Fruit fly (Drosophila melanogaster) whole organism: ENCODE data around the gene bmm.

Experiments
- CG8478 ChIP-seq: fragments of >200 bp; optimal IDR thresholded peaks from 2 replicates; lab custom pipeline; 2018; ENCODE audit warnings: inconsistent platforms
- Dll ChIP-seq: fragments of >200 bp; optimal IDR thresholded peaks from 2 replicates; lab custom pipeline; 2017
- EcR ChIP-seq, 2 experiments: fragments of >200 bp; optimal IDR thresholded peaks; 2 replicates each; lab custom pipeline; 2017; ENCODE audit warnings: missing biosample characterization in 2 of 2, missing genetic modification characterization in 2 of 2, missing genetic modification reagents in 2 of 2
- pan ChIP-seq: fragments of >200 bp; optimal IDR thresholded peaks from 2 replicates; lab custom pipeline; 2017
- psq ChIP-seq: fragments of >200 bp; optimal IDR thresholded peaks from 2 replicates; lab custom pipeline; 2017
- usp ChIP-seq: fragments of >200 bp; optimal IDR thresholded peaks from 2 replicates; lab custom pipeline; 2017; ENCODE audit warnings: missing biosample characterization, missing genetic modification characterization, mixed read lengths

bmm gene

DNA sequence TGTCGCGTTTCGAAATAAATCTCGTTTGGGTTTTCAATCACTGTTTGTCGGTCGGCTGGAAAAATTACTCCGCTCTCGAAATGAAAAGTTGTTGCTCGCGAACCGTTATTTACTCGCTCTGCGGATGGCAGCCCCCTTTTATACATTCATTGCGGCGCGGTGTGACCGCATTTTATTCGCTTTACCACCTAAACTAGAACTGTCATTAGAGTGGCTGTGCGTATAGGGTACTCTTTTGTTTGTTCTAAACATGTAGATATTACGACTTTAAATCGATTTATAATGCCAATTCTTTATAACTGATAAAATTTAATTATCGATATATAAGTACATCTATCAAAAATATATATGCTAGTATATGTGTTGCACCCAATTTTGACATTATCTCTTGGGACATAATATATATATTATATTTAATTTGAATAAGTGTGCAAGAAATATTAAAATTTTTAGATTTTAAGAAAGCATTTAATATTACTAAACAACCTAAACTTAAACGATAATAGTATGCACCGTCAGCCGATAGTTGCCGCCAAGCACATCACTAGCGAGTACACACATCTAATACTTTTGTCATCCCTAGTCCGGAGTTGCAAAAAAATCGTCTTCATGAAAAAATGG is at the start of gene bmm, which contains the start of gene Tdrd3:
Gene bmm (minus strand): TSS at position 183 of the 621 bp plus-strand sequence.
Gene Tdrd3 (plus strand): TSS at position 562 of the 621 bp plus-strand sequence.
- no peak for TF ChIP-seq psq
- TF ChIP-seq EcR (GFP tag; optimal IDR thresholded peaks at IDR 0.05; lab: Kevin White, UChicago), result no peak
- no peak for TF ChIP-seq usp (GFP tag; lab: Kevin White, UChicago)
- TF ChIP-seq CG8478 (lab: Kevin White, UChicago), result no peak
- TF ChIP-seq Dll (lab: Kevin White, UChicago), result no peak
- TF ChIP-seq pan (lab: Kevin White, UChicago), result no peak

DNA sequence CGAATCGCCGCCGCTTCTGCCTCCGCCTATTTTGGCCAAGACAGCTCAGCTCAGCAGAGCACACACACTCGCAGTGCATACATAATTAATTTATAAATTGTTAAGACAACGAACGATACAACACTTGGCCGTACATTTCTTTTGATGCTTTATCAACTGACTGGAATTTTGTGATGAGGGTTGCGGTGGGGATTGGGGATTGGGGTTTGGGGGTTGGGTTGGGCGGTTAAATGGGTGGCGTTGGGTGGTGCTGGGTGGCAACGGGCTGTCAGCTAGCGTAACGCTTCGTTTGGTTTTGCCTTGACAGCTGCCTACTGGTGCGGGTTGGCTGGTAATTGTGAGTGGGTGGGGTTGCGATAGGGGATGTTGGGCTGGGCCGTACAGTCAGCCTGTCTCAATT is 36.2 kb upstream of the bmm start:
- no peak for TF ChIP-seq psq
- no peak for TF ChIP-seq Dll (lab: Kevin White, UChicago)
- no peak for TF ChIP-seq pan (lab: Kevin White, UChicago)
- no peak for TF ChIP-seq EcR (GFP tag; optimal IDR thresholded peaks at IDR 0.05; lab: Kevin White, UChicago)
- TF ChIP-seq usp (GFP tag; lab: Kevin White, UChicago), result no peak
- no peak for TF ChIP-seq CG8478 (lab: Kevin White, UChicago)

DNA sequence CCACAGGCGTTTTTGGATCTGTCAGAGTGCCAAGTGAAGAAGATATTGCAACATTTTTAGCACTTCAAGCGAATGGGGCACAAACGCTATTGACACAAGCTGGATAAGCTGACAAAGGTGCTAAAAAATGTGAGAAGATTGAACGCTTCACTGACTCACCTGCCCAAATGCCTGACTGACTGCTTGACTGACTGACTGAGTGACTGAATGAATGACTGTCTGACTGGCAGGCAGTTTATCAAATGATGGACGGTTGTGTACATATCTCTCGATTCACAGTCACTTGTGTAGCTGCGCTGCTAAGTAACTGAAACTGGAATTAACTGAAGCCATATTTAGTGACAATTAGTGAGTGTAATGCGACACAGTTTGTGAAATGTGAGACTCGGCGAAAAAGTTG is 34.9 kb upstream of the bmm start:
- no peak for TF ChIP-seq Dll (lab: Kevin White, UChicago)
- no peak for TF ChIP-seq pan (lab: Kevin White, UChicago)
- no peak for TF ChIP-seq usp (GFP tag; lab: Kevin White, UChicago)
- no peak for TF ChIP-seq EcR (GFP tag; optimal IDR thresholded peaks at IDR 0.05; lab: Kevin White, UChicago)
- TF ChIP-seq CG8478 (lab: Kevin White, UChicago), result no peak
- no peak for TF ChIP-seq psq

DNA sequence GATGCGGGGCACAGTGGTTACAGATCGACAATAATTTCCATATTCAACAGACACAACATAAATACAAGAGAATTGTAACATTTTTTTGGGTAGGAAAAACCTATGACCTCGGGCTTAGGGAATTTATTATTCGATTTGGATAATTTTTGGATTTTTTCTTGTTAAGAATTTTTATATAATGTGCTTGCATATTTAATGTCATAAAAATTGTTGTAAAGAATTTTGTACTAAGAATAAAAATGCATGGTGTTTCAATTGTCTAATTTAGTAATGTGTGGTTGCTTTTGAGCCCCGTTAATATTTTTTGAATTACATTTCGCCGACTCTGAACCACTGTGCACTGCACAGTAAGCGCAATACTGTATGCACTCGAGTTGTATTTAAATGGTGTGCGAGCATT is 30.5 kb upstream of the bmm start:
- TF ChIP-seq usp (GFP tag; lab: Kevin White, UChicago), result no peak
- no peak for TF ChIP-seq Dll (lab: Kevin White, UChicago)
- no peak for TF ChIP-seq EcR (GFP tag; optimal IDR thresholded peaks at IDR 0.05; lab: Kevin White, UChicago)
- no peak for TF ChIP-seq pan (lab: Kevin White, UChicago)
- no peak for TF ChIP-seq CG8478 (lab: Kevin White, UChicago)
- TF ChIP-seq psq, result no peak

DNA sequence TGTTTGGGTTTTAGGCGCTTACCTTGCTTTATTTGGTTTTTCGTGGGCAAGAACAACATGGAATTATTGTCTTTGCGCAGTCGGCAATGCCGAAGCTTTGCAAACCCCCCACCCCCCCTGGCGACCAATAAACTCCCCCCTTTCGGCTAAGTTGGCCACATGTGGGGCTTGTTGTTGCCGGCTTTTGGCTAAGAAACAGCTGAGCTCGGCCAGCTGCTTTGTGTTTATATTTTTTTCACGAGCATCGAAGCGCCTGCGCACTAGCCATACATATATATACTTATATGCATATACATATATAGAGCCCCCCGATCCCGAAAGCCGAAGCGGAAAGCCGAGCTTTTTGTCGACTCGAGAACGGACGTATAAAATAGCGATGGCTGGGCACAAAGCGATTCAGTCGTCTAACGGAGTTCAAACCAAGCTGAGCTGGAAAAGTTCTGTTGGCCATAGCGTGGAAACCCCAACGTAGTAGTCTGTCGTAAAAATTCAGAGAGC is 18.6 kb upstream of the bmm start, which contains the start of gene CG17839:
Gene CG17839 (plus strand): TSS at position 413 of the 498 bp plus-strand sequence.
- TF ChIP-seq usp (GFP tag; lab: Kevin White, UChicago) (no peak), EcR (GFP tag; optimal IDR thresholded peaks at IDR 0.05; lab: Kevin White, UChicago) (no peak), pan (lab: Kevin White, UChicago) (no peak), Dll (lab: Kevin White, UChicago) (no peak), CG8478 (lab: Kevin White, UChicago) (no peak), psq (no peak)

DNA sequence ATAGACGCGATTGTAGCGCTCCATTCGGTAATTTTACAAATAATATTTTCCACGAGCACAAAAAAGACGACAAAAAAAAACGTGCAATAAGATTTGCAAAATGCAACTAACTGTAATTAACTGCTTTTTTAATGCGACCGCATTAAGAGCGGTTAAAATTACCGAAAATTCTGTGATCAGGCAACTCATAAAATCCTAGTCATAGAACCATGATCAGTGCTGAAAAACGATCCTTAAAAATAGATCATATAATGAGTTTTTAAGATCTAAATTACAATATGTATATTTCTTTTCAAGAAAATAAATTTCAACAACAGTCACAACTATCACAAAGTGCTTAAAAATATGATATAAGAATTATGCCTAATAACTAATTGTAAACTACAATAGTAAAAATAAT is 17.0 kb upstream of the bmm start, which contains the start of gene gnu:
Gene gnu (minus strand): TSS at position 125 of the 400 bp plus-strand sequence.
- TF ChIP-seq Dll (lab: Kevin White, UChicago) (no peak), pan (lab: Kevin White, UChicago) (no peak), psq (no peak), CG8478 (lab: Kevin White, UChicago) (no peak), EcR (GFP tag; optimal IDR thresholded peaks at IDR 0.05; lab: Kevin White, UChicago) (no peak), usp (GFP tag; lab: Kevin White, UChicago) (no peak)

DNA sequence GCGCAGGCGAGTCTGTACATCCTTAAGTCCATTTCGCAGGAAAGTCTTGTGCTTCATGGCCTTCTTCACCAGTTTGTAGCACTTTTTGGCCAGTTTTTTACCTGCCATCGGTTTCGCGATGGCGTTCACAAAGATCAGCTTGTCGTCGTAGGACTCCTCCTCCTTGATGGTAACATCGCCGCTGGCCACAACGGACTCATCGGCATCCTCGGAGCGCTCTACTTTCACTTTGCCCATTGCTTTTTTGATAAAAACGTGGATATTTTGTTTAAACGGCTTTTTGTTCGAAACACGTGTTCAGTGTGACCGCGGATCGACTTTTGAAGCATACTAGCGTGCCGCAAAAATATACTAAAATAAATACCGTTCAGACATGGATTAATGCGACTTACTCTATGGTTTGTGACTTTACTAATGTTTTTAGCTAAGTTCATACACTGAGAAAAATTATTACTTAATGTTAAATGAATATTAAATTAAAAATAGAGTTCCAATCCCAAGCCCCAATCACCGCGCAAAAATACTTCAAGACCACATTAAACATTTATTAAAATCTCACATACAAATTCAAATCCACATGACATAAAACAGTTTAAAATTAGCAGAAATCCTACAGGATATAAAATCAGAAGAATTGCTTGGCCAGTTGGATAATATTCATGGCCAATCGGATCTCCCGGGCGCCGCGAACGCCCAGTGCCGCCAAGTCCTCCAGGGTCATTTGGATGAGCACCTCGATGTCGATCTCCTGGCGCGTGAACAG is 15.8 kb upstream of the bmm start, which contains the start of gene NHP2:
Gene NHP2 (minus strand): TSS at position 315 of the 763 bp plus-strand sequence.
- no peak for TF ChIP-seq usp (GFP tag; lab: Kevin White, UChicago)
- no peak for TF ChIP-seq CG8478 (lab: Kevin White, UChicago)
- TF ChIP-seq EcR (GFP tag; optimal IDR thresholded peaks at IDR 0.05; lab: Kevin White, UChicago), result no peak
- TF ChIP-seq Dll (lab: Kevin White, UChicago), result no peak
- TF ChIP-seq pan (lab: Kevin White, UChicago), result no peak
- no peak for TF ChIP-seq psq

DNA sequence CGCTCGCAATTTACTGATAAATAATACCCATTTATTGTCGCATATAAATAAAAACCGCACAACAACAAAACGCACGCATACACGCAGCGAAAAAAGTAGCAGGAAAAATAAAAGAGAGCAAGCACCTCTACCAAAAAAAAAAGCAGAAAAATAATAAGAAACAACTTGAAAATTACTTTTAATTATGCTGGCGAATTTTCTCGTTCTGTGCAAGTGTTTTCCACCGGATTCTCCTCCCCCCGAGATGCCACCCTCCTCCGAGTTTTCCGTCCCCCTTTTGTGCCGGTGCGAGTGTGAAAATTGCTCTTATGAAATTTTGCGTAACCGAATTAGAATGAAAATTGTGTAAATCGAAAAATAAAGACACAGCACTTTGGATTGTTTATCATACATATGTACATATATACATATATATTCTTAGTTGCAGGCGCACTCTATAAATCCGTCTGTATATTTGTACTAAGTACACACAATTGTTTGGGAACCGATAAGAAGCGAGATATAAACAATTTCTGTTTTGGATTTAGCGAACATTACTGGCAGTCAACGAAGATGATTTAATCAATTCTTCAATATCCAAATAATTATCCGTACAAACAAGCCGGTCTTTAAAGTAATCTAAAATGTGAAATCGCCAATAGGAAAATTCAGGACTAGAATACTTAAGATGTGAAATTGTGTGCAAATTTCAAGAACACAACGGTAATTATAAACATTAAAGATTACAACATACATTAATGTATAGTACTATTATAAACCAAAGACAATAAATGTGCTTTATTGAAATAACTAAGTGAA is 4.8 kb upstream of the bmm start:
- TF ChIP-seq CG8478 (lab: Kevin White, UChicago) (no peak), Dll (lab: Kevin White, UChicago) (no peak), EcR (GFP tag; optimal IDR thresholded peaks at IDR 0.05; lab: Kevin White, UChicago) (no peak), usp (GFP tag; lab: Kevin White, UChicago) (no peak), psq (no peak)

DNA sequence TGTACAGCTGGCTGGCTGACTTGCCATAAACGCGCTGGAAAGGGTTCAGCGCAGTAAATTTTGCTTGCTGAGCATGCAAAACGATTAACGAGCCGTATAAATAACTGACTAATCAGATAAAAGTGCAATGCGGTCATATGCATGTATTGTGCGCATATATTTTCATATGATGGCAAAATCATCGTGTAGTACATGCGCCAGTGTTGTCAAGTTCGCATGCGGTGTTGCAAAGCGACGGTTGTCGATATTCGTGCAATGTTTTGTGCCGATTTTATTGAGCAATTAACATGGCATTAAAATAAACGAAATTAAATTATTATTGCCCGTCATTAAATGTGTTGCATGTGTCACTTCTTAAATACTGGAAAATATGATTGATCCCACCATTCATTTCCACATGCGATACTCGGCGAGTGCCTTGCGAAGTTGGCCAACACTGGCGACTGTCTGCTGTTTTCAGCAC is 3.9 kb upstream of the bmm start:
- TF ChIP-seq EcR (GFP tag; optimal IDR thresholded peaks at IDR 0.05; lab: Kevin White, UChicago) (no peak), pan (lab: Kevin White, UChicago) (no peak), Dll (lab: Kevin White, UChicago) (no peak), usp (GFP tag; lab: Kevin White, UChicago) (no peak), psq (no peak), CG8478 (lab: Kevin White, UChicago) (no peak)

DNA sequence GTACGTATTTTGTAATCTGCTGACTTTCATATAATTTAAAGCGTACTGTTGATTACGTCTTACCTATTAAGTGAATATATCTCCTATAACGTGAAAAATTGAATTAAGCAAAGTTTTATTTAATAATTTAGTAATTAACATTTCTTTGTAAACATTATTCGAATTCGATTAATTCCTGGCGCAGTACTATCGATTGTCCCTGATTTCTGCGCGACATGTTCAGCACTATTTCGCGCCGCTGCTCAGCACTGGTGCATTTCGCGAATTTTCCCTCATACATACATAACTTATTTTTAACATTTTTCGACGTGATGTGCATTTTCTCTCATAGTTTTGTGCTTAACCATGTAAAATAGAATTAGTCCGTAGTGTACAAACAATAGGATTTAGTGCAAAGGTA is 3.5 kb upstream of the bmm start, which contains the start of gene Helz:
Gene Helz (plus strand): TSS at position 260 of the 400 bp plus-strand sequence.
- TF ChIP-seq psq (no peak), pan (lab: Kevin White, UChicago) (no peak), CG8478 (lab: Kevin White, UChicago) (no peak), EcR (GFP tag; optimal IDR thresholded peaks at IDR 0.05; lab: Kevin White, UChicago) (no peak), usp (GFP tag; lab: Kevin White, UChicago) (no peak), Dll (lab: Kevin White, UChicago) (no peak)
